Fruit fly (Drosophila melanogaster) whole organism, embryonic: ENCODE results near the gene CG18081.

Source experiments
- Adf1 ChIP-seq: fragments of 200-800 bp; sonication (Bioruptor generic); IDR thresholded peaks from 2 replicates; pipeline ENCODE4 v1.3.6; 2022; ENCODE audit warnings: missing biosample characterization, missing genetic modification characterization
- Aef1 ChIP-seq: fragments of 200-800 bp; sonication (Bioruptor generic); IDR thresholded peaks from 3 replicates; pipeline ENCODE4 v1.3.6; 2022; ENCODE audit warnings: missing biosample characterization, missing genetic modification characterization
- CG10565 ChIP-seq: fragments of 200-800 bp; sonication (Bioruptor generic); optimal IDR thresholded peaks from 3 replicates; lab custom pipeline; 2016; ENCODE audit warnings: missing biosample characterization, mild to moderate bottlenecking, missing genetic modification characterization
- CG11696 ChIP-seq: fragments of 200-800 bp; sonication (Bioruptor generic); IDR thresholded peaks from 2 replicates; pipeline ENCODE4 v1.3.6; 2022; ENCODE audit warnings: missing biosample characterization, missing genetic modification characterization
- CG12155 ChIP-seq: fragments of 200-800 bp; sonication (Bioruptor generic); optimal IDR thresholded peaks from 3 replicates; lab custom pipeline; 2016; ENCODE audit warnings: missing biosample characterization, missing genetic modification characterization
- CG12219 ChIP-seq: fragments of 200-800 bp; sonication (Bioruptor generic); optimal IDR thresholded peaks from 3 replicates; lab custom pipeline; 2018; ENCODE audit warnings: missing biosample characterization, mild to moderate bottlenecking, missing genetic modification characterization
- CG14667 ChIP-seq: fragments of 200-800 bp; sonication (Bioruptor generic); IDR thresholded peaks from 2 replicates; pipeline ENCODE4 v1.3.6; 2022; ENCODE audit warnings: missing biosample characterization, missing genetic modification characterization
- CG15269 ChIP-seq: fragments of 200-800 bp; sonication (Bioruptor generic); optimal IDR thresholded peaks from 2 replicates; lab custom pipeline; 2018; ENCODE audit warnings: missing biosample characterization, mild to moderate bottlenecking, missing genetic modification characterization, moderate library complexity
- CG15696 ChIP-seq: fragments of 200-800 bp; sonication (Bioruptor generic); optimal IDR thresholded peaks from 2 replicates; lab custom pipeline; 2019; ENCODE audit warnings: missing biosample characterization, mild to moderate bottlenecking, missing genetic modification characterization, moderate library complexity
- CG1602 ChIP-seq: fragments of 200-800 bp; sonication (Bioruptor generic); optimal IDR thresholded peaks from 3 replicates; lab custom pipeline; 2016; ENCODE audit warnings: missing biosample characterization, missing genetic modification characterization
- CG1647 ChIP-seq: fragments of 200-800 bp; sonication (Bioruptor generic); optimal IDR thresholded peaks from 3 replicates; lab custom pipeline; 2016; ENCODE audit warnings: missing biosample characterization, missing genetic modification characterization
- CG17568 ChIP-seq: fragments of 200-800 bp; sonication (Bioruptor generic); optimal IDR thresholded peaks from 2 replicates; lab custom pipeline; 2018; ENCODE audit warnings: missing biosample characterization, mild to moderate bottlenecking, missing genetic modification characterization, moderate library complexity
- CG2199 ChIP-seq: fragments of 200-800 bp; sonication (Bioruptor generic); IDR thresholded peaks from 3 replicates; pipeline ENCODE4 v1.3.6; 2022; ENCODE audit warnings: missing biosample characterization, missing genetic modification characterization
- CG32532 ChIP-seq: fragments of 200-800 bp; sonication (Bioruptor generic); IDR thresholded peaks from 2 replicates; pipeline ENCODE4 v1.3.6; 2022; ENCODE audit warnings: missing biosample characterization, missing genetic modification characterization
- CG42726 ChIP-seq: fragments of 200-800 bp; sonication (Bioruptor generic); IDR thresholded peaks from 2 replicates; pipeline ENCODE4 v1.3.6; 2022; ENCODE audit warnings: missing biosample characterization, missing genetic modification characterization; ENCODE audit not compliant: partially characterized antibody
- CG4328 ChIP-seq: fragments of 200-800 bp; sonication (Bioruptor generic); optimal IDR thresholded peaks from 3 replicates; lab custom pipeline; 2017; ENCODE audit warnings: missing biosample characterization, missing genetic modification reagents, missing genetic modification characterization
- CG6765 ChIP-seq: fragments of 200-800 bp; sonication (Bioruptor generic); optimal IDR thresholded peaks from 3 replicates; lab custom pipeline; 2017; ENCODE audit warnings: missing biosample characterization, mild to moderate bottlenecking, missing genetic modification characterization
- CG7271 ChIP-seq: fragments of 200-800 bp; sonication (Bioruptor generic); optimal IDR thresholded peaks from 2 replicates; lab custom pipeline; 2018; ENCODE audit warnings: missing biosample characterization, mild to moderate bottlenecking, missing genetic modification characterization, moderate library complexity
- CG7987 ChIP-seq: fragments of 200-800 bp; sonication (Bioruptor generic); optimal IDR thresholded peaks from 2 replicates; lab custom pipeline; 2018; ENCODE audit warnings: missing biosample characterization, mild to moderate bottlenecking, missing genetic modification characterization, moderate library complexity
- Dek ChIP-seq: fragments of 200-800 bp; sonication (Bioruptor generic); optimal IDR thresholded peaks from 3 replicates; lab custom pipeline; 2019; ENCODE audit warnings: missing biosample characterization, mild to moderate bottlenecking, missing genetic modification characterization, moderate library complexity
- Drgx ChIP-seq: fragments of 200-800 bp; sonication (Bioruptor generic); IDR thresholded peaks from 2 replicates; pipeline ENCODE4 v1.3.6; 2022; ENCODE audit warnings: missing biosample characterization, missing genetic modification characterization
- E2f2 ChIP-seq: fragments of 200-800 bp; sonication (Bioruptor generic); IDR thresholded peaks from 2 replicates; pipeline ENCODE4 v1.3.6; 2022; ENCODE audit warnings: missing biosample characterization, missing genetic modification characterization
- Hmx ChIP-seq: fragments of 200-800 bp; sonication (Bioruptor generic); optimal IDR thresholded peaks from 2 replicates; lab custom pipeline; 2016; ENCODE audit warnings: missing biosample characterization, missing genetic modification characterization
- Kr ChIP-seq: fragments of 200-800 bp; sonication (Bioruptor generic); optimal IDR thresholded peaks from 2 replicates; lab custom pipeline; 2017; ENCODE audit warnings: missing biosample characterization, mild to moderate bottlenecking, missing genetic modification characterization
- MESR4 ChIP-seq: fragments of 200-800 bp; sonication (Bioruptor generic); optimal IDR thresholded peaks from 2 replicates; lab custom pipeline; 2018; ENCODE audit warnings: missing biosample characterization, mild to moderate bottlenecking, missing genetic modification characterization, moderate library complexity
- Nf-YB ChIP-seq: fragments of 200-800 bp; sonication (Bioruptor generic); optimal IDR thresholded peaks from 3 replicates; lab custom pipeline; 2019; ENCODE audit warnings: missing biosample characterization, mild to moderate bottlenecking, missing genetic modification characterization, moderate library complexity
- PHDP ChIP-seq: fragments of 200-800 bp; sonication (Bioruptor generic); optimal IDR thresholded peaks from 3 replicates; lab custom pipeline; 2018; ENCODE audit warnings: missing biosample characterization, mild to moderate bottlenecking, missing genetic modification characterization, moderate library complexity
- Sin3A ChIP-seq: fragments of >200 bp; optimal IDR thresholded peaks from 2 replicates; lab custom pipeline; 2018
- Taf1 ChIP-seq: fragments of 200-800 bp; sonication (Bioruptor generic); IDR thresholded peaks from 2 replicates; pipeline ENCODE4 v1.3.6; 2022; ENCODE audit warnings: missing biosample characterization, missing genetic modification characterization
- br ChIP-seq: fragments of >200 bp; optimal IDR thresholded peaks from 2 replicates; lab custom pipeline; 2017
- bsh ChIP-seq, 2 experiments: fragments of 200-800 bp; sonication (Bioruptor generic); optimal IDR thresholded peaks; 2 replicates each; lab custom pipeline; 2017 to 2018; ENCODE audit warnings: mild to moderate bottlenecking in 2 of 2, missing biosample characterization in 2 of 2, missing genetic modification characterization in 2 of 2, moderate library complexity in 1 of 2
- btn ChIP-seq: fragments of 200-800 bp; sonication (Bioruptor generic); optimal IDR thresholded peaks from 2 replicates; lab custom pipeline; 2016; ENCODE audit warnings: missing biosample characterization, missing genetic modification characterization
- chm ChIP-seq: fragments of 200-800 bp; sonication (Bioruptor generic); IDR thresholded peaks from 2 replicates; pipeline ENCODE4 v1.3.6; 2022; ENCODE audit warnings: missing biosample characterization, missing genetic modification characterization
- ci ChIP-seq: fragments of 200-800 bp; sonication (Bioruptor generic); IDR thresholded peaks from 3 replicates; pipeline ENCODE4 v1.3.6; 2022; ENCODE audit warnings: missing biosample characterization, missing genetic modification characterization
- dimm ChIP-seq: fragments of 200-800 bp; sonication (Bioruptor generic); IDR thresholded peaks from 2 replicates; pipeline ENCODE4 v1.3.6; 2022; ENCODE audit warnings: missing biosample characterization, missing genetic modification characterization
- dpn ChIP-seq, 2 experiments: fragments of 200-800 bp; sonication (Bioruptor generic); optimal IDR thresholded peaks; 3 replicates each; lab custom pipeline; 2016; ENCODE audit warnings: missing biosample characterization in 2 of 2, missing genetic modification characterization in 2 of 2
- fd102C ChIP-seq: fragments of 200-800 bp; sonication (Bioruptor generic); optimal IDR thresholded peaks from 2 replicates; lab custom pipeline; 2018; ENCODE audit warnings: missing biosample characterization, mild to moderate bottlenecking, missing genetic modification characterization, moderate library complexity
- fd3F ChIP-seq: fragments of 200-800 bp; sonication (Bioruptor generic); optimal IDR thresholded peaks from 2 replicates; lab custom pipeline; 2018; ENCODE audit warnings: missing biosample characterization, mild to moderate bottlenecking, missing genetic modification characterization, moderate library complexity
- fd64A ChIP-seq: fragments of 200-800 bp; sonication (Bioruptor generic); optimal IDR thresholded peaks from 3 replicates; lab custom pipeline; 2018; ENCODE audit warnings: missing biosample characterization, mild to moderate bottlenecking, missing genetic modification characterization
- her ChIP-seq: fragments of 200-800 bp; sonication (Bioruptor generic); optimal IDR thresholded peaks from 2 replicates; lab custom pipeline; 2016; ENCODE audit warnings: missing biosample characterization, missing genetic modification characterization
- jigr1 ChIP-seq: fragments of 200-800 bp; sonication (Bioruptor generic); IDR thresholded peaks from 3 replicates; pipeline ENCODE4 v1.3.6; 2022; ENCODE audit warnings: missing biosample characterization, missing genetic modification characterization
- lbe ChIP-seq: fragments of 200-800 bp; sonication (Bioruptor generic); optimal IDR thresholded peaks from 2 replicates; lab custom pipeline; 2016; ENCODE audit warnings: missing biosample characterization, mild to moderate bottlenecking, missing genetic modification characterization
- lmd ChIP-seq: fragments of 200-800 bp; sonication (Bioruptor generic); IDR thresholded peaks from 2 replicates; pipeline ENCODE4 v1.3.6; 2022; ENCODE audit warnings: missing biosample characterization, missing genetic modification characterization
- mirr ChIP-seq: fragments of 200-800 bp; sonication (Bioruptor generic); optimal IDR thresholded peaks from 3 replicates; lab custom pipeline; 2018; ENCODE audit warnings: missing biosample characterization, mild to moderate bottlenecking, missing genetic modification characterization
- mld ChIP-seq: fragments of 200-800 bp; sonication (Bioruptor generic); IDR thresholded peaks from 3 replicates; pipeline ENCODE4 v1.3.6; 2022; ENCODE audit warnings: missing biosample characterization, missing genetic modification characterization; ENCODE audit not compliant: partially characterized antibody
- oc ChIP-seq: fragments of 200-800 bp; sonication (Bioruptor generic); optimal IDR thresholded peaks from 2 replicates; lab custom pipeline; 2018; ENCODE audit warnings: missing biosample characterization, mild to moderate bottlenecking, missing genetic modification characterization, moderate library complexity
- pfk ChIP-seq: fragments of 200-800 bp; sonication (Bioruptor generic); optimal IDR thresholded peaks from 2 replicates; lab custom pipeline; 2018; ENCODE audit warnings: missing biosample characterization, mild to moderate bottlenecking, missing genetic modification characterization, moderate library complexity
- sna ChIP-seq: fragments of 200-800 bp; sonication (Bioruptor generic); IDR thresholded peaks from 2 replicates; pipeline ENCODE4 v1.3.6; 2022; ENCODE audit warnings: missing biosample characterization, missing genetic modification characterization; ENCODE audit not compliant: partially characterized antibody
- tin ChIP-seq: fragments of 200-800 bp; sonication (Bioruptor generic); optimal IDR thresholded peaks from 3 replicates; lab custom pipeline; 2016; ENCODE audit warnings: missing biosample characterization, missing genetic modification characterization
- unpg ChIP-seq: fragments of 200-800 bp; sonication (Bioruptor generic); optimal IDR thresholded peaks from 3 replicates; lab custom pipeline; 2018; ENCODE audit warnings: missing biosample characterization, mild to moderate bottlenecking, missing genetic modification characterization, moderate library complexity
- vvl ChIP-seq: fragments of 200-800 bp; sonication (Bioruptor generic); IDR thresholded peaks from 2 replicates; pipeline ENCODE4 v1.3.6; 2022; ENCODE audit warnings: missing biosample characterization, missing genetic modification characterization
- wek ChIP-seq: fragments of 200-800 bp; sonication (Bioruptor generic); optimal IDR thresholded peaks from 3 replicates; lab custom pipeline; 2018; ENCODE audit warnings: missing biosample characterization, mild to moderate bottlenecking, missing genetic modification characterization, moderate library complexity
- zfh1 ChIP-seq: fragments of 200-800 bp; sonication (Bioruptor generic); IDR thresholded peaks from 3 replicates; pipeline ENCODE4 v1.3.6; 2022; ENCODE audit warnings: missing biosample characterization, missing genetic modification characterization

The CG18081 gene

dm6 chr3L:15816714-15817113, 18.5 kb downstream of the CG18081 start, which contains the start of gene CkIIalpha-i1 (continued):
- TF ChIP-seq jigr1 (GFP tag; lab: Robert Waterston, UW): no peak
- TF ChIP-seq fd102C: no peak
- no peak for TF ChIP-seq Adf1 (GFP tag; lab: Robert Waterston, UW)
- no peak for TF ChIP-seq mirr (GFP tag; lab: Kevin White, UChicago)
- no peak for TF ChIP-seq Sin3A (lab: Kevin White, UChicago)
- TF ChIP-seq CG15269: no peak
- TF ChIP-seq zfh1: no peak
- no peak for TF ChIP-seq fd64A (GFP tag; lab: Kevin White, UChicago)
- no peak for TF ChIP-seq Drgx (GFP tag; lab: Robert Waterston, UW)
- no peak for TF ChIP-seq pfk (GFP tag; lab: Kevin White, UChicago)
- TF ChIP-seq wek (GFP tag; lab: Kevin White, UChicago): no peak
- no peak for TF ChIP-seq chm (GFP tag; lab: Robert Waterston, UW)
- TF ChIP-seq Kr (GFP tag; lab: Kevin White, UChicago): no peak
- peak; percentile 6 for TF ChIP-seq MESR4 (GFP tag; lab: Kevin White, UChicago)
- no peak for TF ChIP-seq CG12219
- no peak for TF ChIP-seq ci (GFP tag; lab: Robert Waterston, UW)
- no peak for TF ChIP-seq lbe (GFP tag; lab: Kevin White, UChicago)
- peak; percentile 54 for TF ChIP-seq E2f2 (GFP tag; lab: Robert Waterston, UW)
- no peak for TF ChIP-seq CG17568 (GFP tag; lab: Kevin White, UChicago)
- peak; percentile 98 for TF ChIP-seq sna
- TF ChIP-seq dpn (GFP tag; optimal IDR thresholded peaks at IDR 0.05; lab: Kevin White, UChicago): no peak
- no peak for TF ChIP-seq CG1602 (GFP tag; lab: Kevin White, UChicago)
- no peak for TF ChIP-seq btn
- TF ChIP-seq PHDP: no peak
- TF ChIP-seq CG7271: no peak
- no peak for TF ChIP-seq dimm (GFP tag; lab: Robert Waterston, UW)
- TF ChIP-seq CG11696: no peak
- TF ChIP-seq br (lab: Kevin White, UChicago): no peak
- TF ChIP-seq mld (GFP tag; lab: Robert Waterston, UW): peak; percentile 99
- no peak for TF ChIP-seq CG10565 (GFP tag; lab: Kevin White, UChicago)
- TF ChIP-seq Dek (tag; lab: Kevin White, UChicago): no peak
- TF ChIP-seq her (GFP tag; lab: Kevin White, UChicago): no peak
- TF ChIP-seq Taf1: no peak
- TF ChIP-seq vvl (GFP tag; lab: Robert Waterston, UW): peak; percentile 53
- peak; percentile 75; the same call in 1 of the 2 replicates for TF ChIP-seq CG42726 (GFP tag; lab: Robert Waterston, UW)
- no peak for TF ChIP-seq CG2199 (GFP tag; lab: Robert Waterston, UW)
- TF ChIP-seq oc (tag; lab: Kevin White, UChicago): no peak
- no peak for TF ChIP-seq Nf-YB
- no peak for TF ChIP-seq Hmx (GFP tag; lab: Kevin White, UChicago)
- no peak for TF ChIP-seq CG7987 (GFP tag; lab: Kevin White, UChicago)
- TF ChIP-seq CG14667: no peak
- no peak for TF ChIP-seq CG32532 (GFP tag; lab: Robert Waterston, UW)
- TF ChIP-seq fd3F (GFP tag; lab: Kevin White, UChicago): no peak
- no peak for TF ChIP-seq CG6765 (GFP tag; lab: Kevin White, UChicago)
- no peak for TF ChIP-seq unpg (GFP tag; lab: Kevin White, UChicago)
- no peak for TF ChIP-seq tin (GFP tag; lab: Kevin White, UChicago)
- TF ChIP-seq lmd (GFP tag; lab: Robert Waterston, UW): no peak
- TF ChIP-seq Aef1: no peak
- TF ChIP-seq CG1647: no peak
- TF ChIP-seq bsh (GFP tag; optimal IDR thresholded peaks at IDR 0.05; lab: Kevin White, UChicago): no peak
- TF ChIP-seq CG12155 (GFP tag; lab: Kevin White, UChicago): no peak
- no peak for TF ChIP-seq CG4328
- TF ChIP-seq CG15696 (tag; lab: Kevin White, UChicago): no peak
